Fruit fly (Drosophila melanogaster) whole organism: ENCODE data around the gene CG17027.

Source experiments
- Dll ChIP-seq: fragments of >200 bp; optimal IDR thresholded peaks from 2 replicates; lab custom pipeline; 2017
- pan ChIP-seq: fragments of >200 bp; optimal IDR thresholded peaks from 2 replicates; lab custom pipeline; 2017
- psq ChIP-seq: fragments of >200 bp; optimal IDR thresholded peaks from 2 replicates; lab custom pipeline; 2017

- TF ChIP-seq psq (lab: Kevin White, UChicago) (no peak), Dll (lab: Kevin White, UChicago) (no peak), pan (no peak)
These were observed 21.3 kb downstream of the CG17027 start for dm6 chr3L:16001164-16001679.
